Fruit fly (Drosophila melanogaster) whole organism, wandering third instar larva: ENCODE measurements around the gene ninaD.

Experiments used
- Abd-B ChIP-seq: fragments of >200 bp; optimal IDR thresholded peaks from 2 replicates; lab custom pipeline; 2017; ENCODE audit warnings: missing biosample characterization, missing genetic modification characterization
- CG32264 ChIP-seq: fragments of 200-800 bp; sonication (Bioruptor generic); optimal IDR thresholded peaks from 2 replicates; lab custom pipeline; 2016; ENCODE audit warnings: missing biosample characterization, missing genetic modification characterization
- CG9705 ChIP-seq: fragments of 200-800 bp; sonication (Bioruptor generic); optimal IDR thresholded peaks from 2 replicates; lab custom pipeline; 2018; ENCODE audit warnings: missing biosample characterization, mild to moderate bottlenecking, missing genetic modification characterization
- Dfd ChIP-seq: fragments of >200 bp; optimal IDR thresholded peaks from 2 replicates; lab custom pipeline; 2017; ENCODE audit warnings: missing biosample characterization, missing genetic modification characterization
- Dif ChIP-seq: fragments of 200-275, 200-300 bp; sonication (Bioruptor generic); optimal IDR thresholded peaks from 2 replicates; lab custom pipeline; 2018; ENCODE audit warnings: missing biosample characterization, missing genetic modification characterization; ENCODE audit not compliant: partially characterized antibody
- GATAd ChIP-seq: sonication (Bioruptor generic); optimal IDR thresholded peaks from 2 replicates; lab custom pipeline; 2016; ENCODE audit warnings: missing biosample characterization, missing genetic modification characterization
- HLH106 ChIP-seq: fragments of 200-800 bp; optimal IDR thresholded peaks from 3 replicates; lab custom pipeline; 2019; ENCODE audit warnings: missing biosample characterization, mild to moderate bottlenecking, missing genetic modification characterization, moderate library complexity
- Hnf4 ChIP-seq: fragments of 200-800 bp; sonication (Bioruptor generic); optimal IDR thresholded peaks from 2 replicates; lab custom pipeline; 2016; ENCODE audit warnings: missing biosample characterization, mild to moderate bottlenecking, missing genetic modification characterization
- Hr78 ChIP-seq: fragments of >200 bp; optimal IDR thresholded peaks from 2 replicates; lab custom pipeline; 2017; ENCODE audit warnings: missing biosample characterization, missing genetic modification characterization
- Jra ChIP-seq: sonication (Bioruptor generic); optimal IDR thresholded peaks from 2 replicates; lab custom pipeline; 2016; ENCODE audit warnings: missing biosample characterization, missing genetic modification characterization
- Mio ChIP-seq: sonication (Bioruptor generic); optimal IDR thresholded peaks from 2 replicates; lab custom pipeline; 2016; ENCODE audit warnings: missing biosample characterization, missing genetic modification characterization
- Myc ChIP-seq: fragments of >200 bp; optimal IDR thresholded peaks from 2 replicates; lab custom pipeline; 2017
- N ChIP-seq: fragments of >200 bp; optimal IDR thresholded peaks from 2 replicates; lab custom pipeline; 2018; ENCODE audit warnings: missing biosample characterization, missing external identifiers, missing genetic modification characterization
- Rel ChIP-seq, 2 experiments: fragments of 200-800 bp; sonication (Bioruptor generic) in 1 of 2; optimal IDR thresholded peaks; 2 replicates in 1 of 2; 3 replicates in 1 of 2; lab custom pipeline; 2016 to 2019; ENCODE audit warnings: mild to moderate bottlenecking in 2 of 2, missing biosample characterization in 2 of 2, missing genetic modification characterization in 2 of 2, moderate library complexity in 1 of 2
- Sp1 ChIP-seq: fragments of 200-800 bp; sonication (Bioruptor generic); optimal IDR thresholded peaks from 3 replicates; lab custom pipeline; 2019; ENCODE audit warnings: missing biosample characterization, mild to moderate bottlenecking, missing genetic modification characterization, moderate library complexity
- Vsx2 ChIP-seq: fragments of 200-300, 225-300 bp; sonication (Bioruptor generic); optimal IDR thresholded peaks from 2 replicates; lab custom pipeline; 2018; ENCODE audit warnings: missing biosample characterization, missing genetic modification characterization; ENCODE audit not compliant: partially characterized antibody
- br ChIP-seq: fragments of 200-800 bp; sonication (Bioruptor generic); optimal IDR thresholded peaks from 2 replicates; lab custom pipeline; 2016; ENCODE audit warnings: missing biosample characterization, missing genetic modification characterization
- brk ChIP-seq: fragments of 200-800 bp; sonication (Bioruptor generic); optimal IDR thresholded peaks from 2 replicates; lab custom pipeline; 2016; ENCODE audit warnings: missing biosample characterization, mild to moderate bottlenecking, missing genetic modification characterization
- dl ChIP-seq, 2 experiments: fragments of 175-275, 200-275 bp in 1 of 2; fragments of 200-275 bp in 1 of 2; sonication (Bioruptor generic); optimal IDR thresholded peaks; lab custom pipeline; 2018; ENCODE audit warnings: mild to moderate bottlenecking in 2 of 2, missing biosample characterization in 2 of 2, missing genetic modification characterization in 2 of 2, moderate library complexity in 2 of 2; ENCODE audit not compliant: partially characterized antibody in 2 of 2, insufficient read depth in 1 of 2
- dmrt93B ChIP-seq: fragments of 200-800 bp; sonication (Bioruptor generic); optimal IDR thresholded peaks from 2 replicates; lab custom pipeline; 2018; ENCODE audit warnings: missing biosample characterization, mild to moderate bottlenecking, missing genetic modification characterization
- ey ChIP-seq: fragments of 200-800 bp; sonication (Bioruptor generic); optimal IDR thresholded peaks from 2 replicates; lab custom pipeline; 2016; ENCODE audit warnings: missing biosample characterization, missing genetic modification characterization
- fru ChIP-seq: fragments of 200-800 bp; sonication (Bioruptor generic); optimal IDR thresholded peaks from 3 replicates; lab custom pipeline; 2016; ENCODE audit warnings: missing biosample characterization, mild to moderate bottlenecking, missing genetic modification characterization
- h ChIP-seq: fragments of 200-800 bp; sonication (Bioruptor generic); optimal IDR thresholded peaks from 3 replicates; lab custom pipeline; 2016; ENCODE audit warnings: missing biosample characterization, mild to moderate bottlenecking, missing genetic modification characterization
- jim ChIP-seq: fragments of 175-275, 200-325 bp; sonication (Bioruptor generic); optimal IDR thresholded peaks from 2 replicates; lab custom pipeline; 2016; ENCODE audit warnings: missing biosample characterization, mild to moderate bottlenecking, missing genetic modification characterization
- psq ChIP-seq: fragments of 200-800 bp; sonication (Bioruptor generic); optimal IDR thresholded peaks from 3 replicates; lab custom pipeline; 2017; ENCODE audit warnings: missing biosample characterization, mild to moderate bottlenecking, missing genetic modification characterization, moderate library complexity
- rgr ChIP-seq: fragments of 200-800 bp; sonication (Bioruptor generic); optimal IDR thresholded peaks from 3 replicates; lab custom pipeline; 2016; ENCODE audit warnings: missing biosample characterization, mild to moderate bottlenecking, missing genetic modification characterization
- sage ChIP-seq: fragments of 200-800 bp; sonication (Bioruptor generic); optimal IDR thresholded peaks from 2 replicates; lab custom pipeline; 2016; ENCODE audit warnings: missing biosample characterization, mild to moderate bottlenecking, missing genetic modification characterization
- sv ChIP-seq: fragments of 200-800 bp; sonication (Bioruptor generic); optimal IDR thresholded peaks from 3 replicates; lab custom pipeline; 2016; ENCODE audit warnings: missing biosample characterization, missing genetic modification characterization
- usp ChIP-seq: fragments of >200 bp; optimal IDR thresholded peaks from 2 replicates; lab custom pipeline; 2017; ENCODE audit warnings: missing biosample characterization, missing genetic modification characterization
- woc ChIP-seq: sonication (Bioruptor generic); optimal IDR thresholded peaks from 2 replicates; lab custom pipeline; 2016; ENCODE audit warnings: missing biosample characterization, mild to moderate bottlenecking, missing genetic modification characterization

ninaD gene

DNA sequence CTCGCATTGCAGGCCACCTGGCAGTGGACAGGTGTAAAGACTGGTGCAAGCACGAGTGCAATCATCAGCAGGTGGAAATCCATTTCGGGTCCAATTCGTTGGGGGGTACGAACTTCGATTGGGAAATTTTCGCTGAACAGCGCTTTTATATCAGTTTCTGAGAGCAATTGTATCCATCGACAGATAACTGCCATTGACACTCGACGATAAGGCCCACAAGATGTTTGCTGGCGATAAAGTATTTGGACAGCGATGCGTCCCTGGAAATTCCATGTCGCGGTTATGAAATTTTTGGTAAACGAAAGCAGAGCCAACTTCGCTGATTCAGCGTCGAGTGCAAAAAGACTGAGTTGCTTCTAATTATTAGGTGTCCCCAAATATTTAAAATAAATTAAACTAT lies 10.7 kb downstream of the ninaD start, which contains the start of gene CG15153:
TSS of gene CG15153 (minus strand) at position 101 of the 400 bp plus-strand sequence.
- no peak for TF ChIP-seq Mio
- no peak for TF ChIP-seq Sp1
- no peak for TF ChIP-seq GATAd (GFP tag; lab: Kevin White, UChicago)
- TF ChIP-seq CG9705 = no peak
- TF ChIP-seq brk (GFP tag; lab: Kevin White, UChicago) = no peak
- TF ChIP-seq sage (GFP tag; lab: Kevin White, UChicago) = no peak
- no peak for TF ChIP-seq usp (GFP tag; lab: Kevin White, UChicago)
- no peak for TF ChIP-seq dl (GFP tag; optimal IDR thresholded peaks at IDR 0.05; lab: Kevin White, UChicago; ENCODE audit: insufficient read depth in 1 of 2, partially characterized antibody in 2 of 2)
- no peak for TF ChIP-seq jim (GFP tag; lab: Kevin White, UChicago)
- TF ChIP-seq Abd-B (GFP tag; lab: Kevin White, UChicago) = no peak
- no peak for TF ChIP-seq Dif
- no peak for TF ChIP-seq br (GFP tag; lab: Kevin White, UChicago)
- TF ChIP-seq Vsx2 (GFP tag; lab: Kevin White, UChicago) = no peak
- no peak for TF ChIP-seq Dfd (GFP tag; lab: Kevin White, UChicago)
- no peak for TF ChIP-seq h (GFP tag; lab: Kevin White, UChicago)
- TF ChIP-seq woc (GFP tag; lab: Kevin White, UChicago) = no peak
- TF ChIP-seq HLH106 = no peak
- no peak for TF ChIP-seq Rel (GFP tag; optimal IDR thresholded peaks at IDR 0.05; lab: Kevin White, UChicago)
- no peak for TF ChIP-seq Rel (tag; optimal IDR thresholded peaks at IDR 0.05; lab: Kevin White, UChicago)

DNA sequence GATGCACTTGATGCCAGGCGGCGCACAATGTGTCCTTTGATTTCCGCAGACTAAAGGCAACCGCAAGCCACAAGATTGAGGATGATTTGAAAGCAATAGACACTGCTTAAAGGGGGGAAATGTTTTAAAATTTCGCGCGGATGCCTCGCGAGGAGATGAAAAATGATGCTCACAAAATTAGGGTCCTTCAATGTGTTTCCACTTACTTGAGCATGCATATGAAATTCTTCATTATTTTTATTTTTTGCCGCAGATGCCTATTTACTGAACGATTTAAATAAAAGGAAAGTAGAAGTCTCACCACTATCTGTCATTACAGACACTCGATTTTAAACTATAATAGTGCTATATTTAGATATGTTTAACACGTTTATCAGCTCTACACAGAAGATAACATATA lies 14.8 kb downstream of the ninaD start, which contains the start of gene Slc25A46b:
TSS of gene Slc25A46b (plus strand) at position 301 of the 400 bp plus-strand sequence.
- TF ChIP-seq Myc (lab: Kevin White, UChicago) = no peak
- TF ChIP-seq CG32264 (GFP tag; lab: Kevin White, UChicago) = no peak
- TF ChIP-seq Sp1 = no peak
- TF ChIP-seq ey (GFP tag; lab: Kevin White, UChicago) = no peak
- TF ChIP-seq Hr78 = no peak
- no peak for TF ChIP-seq br (GFP tag; lab: Kevin White, UChicago)
- no peak for TF ChIP-seq rgr
- TF ChIP-seq jim (GFP tag; lab: Kevin White, UChicago) = no peak
- TF ChIP-seq woc (GFP tag; lab: Kevin White, UChicago) = no peak
- TF ChIP-seq dmrt93B = no peak

DNA sequence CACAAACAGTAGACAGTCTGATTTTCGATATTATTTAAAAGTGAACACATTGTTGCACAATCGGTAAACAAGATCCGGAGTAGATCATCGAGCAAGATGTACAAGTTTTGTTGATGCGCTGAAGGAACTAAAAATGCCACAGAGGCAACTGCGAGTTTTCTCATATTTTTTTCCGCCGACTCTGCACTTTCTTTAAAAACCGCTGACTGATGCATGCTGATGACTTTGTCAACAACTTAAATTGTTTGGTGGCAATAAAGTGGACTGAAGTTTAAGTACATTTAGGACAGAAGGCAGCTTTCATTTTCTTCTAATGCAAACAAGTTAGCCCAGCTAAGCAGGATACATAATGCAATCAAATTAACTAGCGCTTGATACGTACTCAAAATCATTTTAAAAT lies 31.0 kb downstream of the ninaD start:
- no peak for TF ChIP-seq sv (GFP tag; lab: Kevin White, UChicago)
- no peak for TF ChIP-seq Hr78
- no peak for TF ChIP-seq rgr
- TF ChIP-seq woc (GFP tag; lab: Kevin White, UChicago) = no peak
- TF ChIP-seq Hnf4 (GFP tag; lab: Kevin White, UChicago) = no peak
- no peak for TF ChIP-seq fru (GFP tag; lab: Kevin White, UChicago)
- TF ChIP-seq Myc (lab: Kevin White, UChicago) = no peak
- TF ChIP-seq br (GFP tag; lab: Kevin White, UChicago) = no peak

DNA sequence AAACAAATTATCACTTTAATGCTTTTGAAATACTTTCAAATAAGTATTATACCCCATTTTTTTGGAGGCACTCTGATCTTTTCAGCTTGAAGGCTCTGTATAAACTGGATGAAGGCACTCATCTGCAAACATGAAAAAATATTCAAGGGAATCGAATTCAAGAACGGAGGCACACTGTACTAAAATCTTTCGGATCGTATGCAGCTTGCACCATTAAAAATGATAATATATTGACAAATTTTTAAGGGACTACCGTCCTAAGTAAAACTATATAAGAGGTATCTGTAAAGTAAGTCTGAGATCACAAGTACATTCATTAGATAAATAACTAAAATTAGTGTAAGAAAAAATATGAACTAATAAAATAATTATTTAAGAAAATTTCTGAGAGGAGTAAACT lies 31.7 kb downstream of the ninaD start, which contains the start of gene CG44476:
TSS of gene CG44476 (minus strand) at position 101 of the 400 bp plus-strand sequence.
- TF ChIP-seq h (GFP tag; lab: Kevin White, UChicago) (no peak), GATAd (GFP tag; lab: Kevin White, UChicago) (no peak), Hnf4 (GFP tag; lab: Kevin White, UChicago) (no peak), CG32264 (GFP tag; lab: Kevin White, UChicago) (no peak), Jra (GFP tag; lab: Kevin White, UChicago) (no peak), Rel (GFP tag; optimal IDR thresholded peaks at IDR 0.05; lab: Kevin White, UChicago) (no peak), Rel (tag; optimal IDR thresholded peaks at IDR 0.05; lab: Kevin White, UChicago) (no peak), Abd-B (GFP tag; lab: Kevin White, UChicago) (no peak), br (GFP tag; lab: Kevin White, UChicago) (no peak), HLH106 (no peak), ey (GFP tag; lab: Kevin White, UChicago) (no peak), psq (GFP tag; lab: Kevin White, UChicago) (no peak), N (no peak), woc (GFP tag; lab: Kevin White, UChicago) (no peak), brk (GFP tag; lab: Kevin White, UChicago) (no peak), dmrt93B (no peak), Sp1 (no peak)
